Fruit fly (Drosophila melanogaster) Kc167 (cell line): ENCODE results near the gene COX6CL.

ENCODE experiments used
- Myc ChIP-seq: fragments of >200 bp; optimal IDR thresholded peaks from 2 replicates; lab custom pipeline; 2017; ENCODE audit warnings: missing external identifiers
- Sin3A ChIP-seq: fragments of >200 bp; optimal IDR thresholded peaks from 2 replicates; lab custom pipeline; 2018; ENCODE audit warnings: missing external identifiers
- h ChIP-seq: fragments of >200 bp; optimal IDR thresholded peaks from 3 replicates; lab custom pipeline; 2018; ENCODE audit warnings: missing external identifiers
- insv ChIP-seq: fragments of >200 bp; optimal IDR thresholded peaks from 3 replicates; lab custom pipeline; 2018; ENCODE audit warnings: missing external identifiers
- psq ChIP-seq: fragments of >200 bp; optimal IDR thresholded peaks from 2 replicates; lab custom pipeline; 2017; ENCODE audit warnings: missing external identifiers
- ttk ChIP-seq: sonication (Bioruptor generic); optimal IDR thresholded peaks from 2 replicates; lab custom pipeline; 2017; ENCODE audit warnings: missing external identifiers

COX6CL gene

DNA sequence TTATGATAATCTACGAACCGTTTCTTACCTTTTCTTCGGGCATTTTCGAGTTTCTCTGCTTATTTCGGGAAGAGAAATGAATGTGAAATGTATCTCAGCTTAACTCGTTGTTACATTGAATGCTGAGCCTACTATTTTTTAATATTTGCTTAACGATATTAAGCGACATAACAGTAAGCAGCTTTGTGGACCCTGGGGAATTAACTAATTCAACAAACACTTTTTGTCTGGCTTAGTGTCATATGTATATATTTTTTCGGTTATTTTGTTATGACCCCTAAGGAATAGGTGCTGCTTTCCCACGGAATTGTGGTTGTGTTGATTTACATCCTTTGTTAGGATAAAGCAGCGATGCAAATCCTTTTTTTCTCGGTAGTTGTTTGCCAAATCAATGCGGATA, at the start of gene COX6CL:
Gene COX6CL, minus strand, starts transcription at position 101 of the 400 bp plus-strand sequence.
- TF ChIP-seq Sin3A (lab: Kevin White, UChicago) = no peak
- no peak for TF ChIP-seq Myc (lab: Kevin White, UChicago)
- TF ChIP-seq h = no peak
- no peak for TF ChIP-seq psq
- TF ChIP-seq insv (lab: Kevin White, UChicago) = no peak
- no peak for TF ChIP-seq ttk (lab: Kevin White, UChicago)

- no peak for TF ChIP-seq Myc (lab: Kevin White, UChicago)
- TF ChIP-seq Sin3A (lab: Kevin White, UChicago) = no peak
- TF ChIP-seq insv (lab: Kevin White, UChicago) = no peak
- no peak for TF ChIP-seq ttk (lab: Kevin White, UChicago)
- no peak for TF ChIP-seq h
- no peak for TF ChIP-seq psq
These were observed 48.5 kb upstream of the COX6CL start for dm6 chr2L:5866791-5867190.

dm6 chr2L:5856786-5857185, 38.5 kb upstream of the COX6CL start:
- TF ChIP-seq h (no peak), Sin3A (lab: Kevin White, UChicago) (no peak), insv (lab: Kevin White, UChicago) (no peak), psq (no peak), Myc (lab: Kevin White, UChicago) (no peak), ttk (lab: Kevin White, UChicago) (no peak)

DNA sequence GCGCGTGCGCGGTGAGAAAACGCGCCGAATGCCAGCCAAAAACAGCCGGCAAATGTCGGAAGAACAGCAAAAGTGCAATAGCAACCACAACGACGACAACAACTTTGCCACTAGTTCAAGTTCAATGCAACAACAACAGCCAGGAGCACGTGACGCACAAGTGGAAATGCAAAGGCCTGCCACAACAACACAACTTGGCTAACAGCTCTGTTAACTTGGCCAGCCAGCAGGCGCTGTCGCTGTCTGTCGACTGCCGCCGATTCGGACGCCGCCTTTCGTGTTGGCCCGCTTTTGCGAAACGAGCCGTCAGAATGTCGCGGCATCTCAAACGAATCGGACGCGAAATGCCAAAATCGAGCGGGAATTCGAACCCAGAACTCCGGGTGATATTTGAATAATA, 5.5 kb upstream of the COX6CL start, which contains the start of gene TrissinR:
Gene TrissinR, plus strand, starts transcription at position 301 of the 400 bp plus-strand sequence.
- TF ChIP-seq ttk (lab: Kevin White, UChicago) (no peak), Myc (lab: Kevin White, UChicago) (no peak), h (no peak), insv (lab: Kevin White, UChicago) (no peak)

- TF ChIP-seq psq (no peak), Sin3A (lab: Kevin White, UChicago) (no peak), Myc (lab: Kevin White, UChicago) (no peak), h (no peak), ttk (lab: Kevin White, UChicago) (no peak), insv (lab: Kevin White, UChicago) (no peak)
These were observed 2.7 kb upstream of the COX6CL start for dm6 chr2L:5820930-5821329.

DNA sequence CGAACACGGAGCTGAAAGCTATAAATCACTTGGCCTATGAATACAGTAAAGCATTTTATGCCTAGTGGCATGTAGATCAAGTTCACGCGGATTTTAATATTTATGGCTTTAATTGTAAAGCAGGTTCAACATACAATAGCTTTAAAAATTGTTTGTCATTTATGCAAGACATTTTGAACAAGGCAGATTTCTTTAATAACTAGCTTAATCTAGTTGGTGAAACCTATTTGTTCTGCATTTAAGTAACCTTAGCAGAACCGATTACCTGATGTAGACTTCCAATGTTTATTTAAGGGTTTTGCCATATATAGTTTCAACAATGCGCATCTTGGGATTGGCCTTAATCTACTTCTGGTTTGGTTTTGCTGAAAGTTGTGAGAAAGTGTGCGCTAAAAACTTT, 7.0 kb downstream of the COX6CL start, which contains the start of gene CG43307:
Gene CG43307, plus strand, starts transcription at position 301 of the 400 bp plus-strand sequence.
- TF ChIP-seq Sin3A (lab: Kevin White, UChicago) = no peak
- no peak for TF ChIP-seq psq
- no peak for TF ChIP-seq h
- TF ChIP-seq insv (lab: Kevin White, UChicago) = no peak
- no peak for TF ChIP-seq Myc (lab: Kevin White, UChicago)
- TF ChIP-seq ttk (lab: Kevin White, UChicago) = no peak

- no peak for TF ChIP-seq insv (lab: Kevin White, UChicago)
- no peak for TF ChIP-seq Myc (lab: Kevin White, UChicago)
- no peak for TF ChIP-seq psq
- TF ChIP-seq ttk (lab: Kevin White, UChicago) = no peak
- no peak for TF ChIP-seq h
- no peak for TF ChIP-seq Sin3A (lab: Kevin White, UChicago)
These were observed 13.0 kb downstream of the COX6CL start, which contains the start of gene CG11034 for dm6 chr2L:5805091-5805817. CG11034 (plus strand) TSS chr2L:5805395.

DNA sequence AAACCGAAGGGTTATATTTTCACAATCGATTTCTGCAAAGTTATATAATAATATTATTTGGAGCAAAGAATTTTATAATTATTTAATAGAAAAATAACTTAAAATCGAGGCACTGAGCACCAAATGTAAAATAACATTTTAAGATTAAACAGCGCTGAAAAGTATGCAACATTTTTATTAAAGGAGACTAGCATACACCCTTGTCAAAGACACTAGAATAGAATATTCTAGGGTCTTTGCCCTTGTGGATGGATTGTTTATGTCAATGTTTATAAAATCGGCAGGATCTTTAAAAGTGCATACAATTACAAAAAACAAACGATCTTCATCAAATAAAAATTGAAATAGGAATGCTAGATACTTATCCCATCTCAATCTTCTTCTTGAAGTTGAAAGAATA, 14.2 kb downstream of the COX6CL start:
- TF ChIP-seq Sin3A (lab: Kevin White, UChicago) (no peak), h (no peak), Myc (lab: Kevin White, UChicago) (no peak), psq (no peak), insv (lab: Kevin White, UChicago) (no peak), ttk (lab: Kevin White, UChicago) (no peak)

- no peak for TF ChIP-seq ttk (lab: Kevin White, UChicago)
- no peak for TF ChIP-seq insv (lab: Kevin White, UChicago)
- TF ChIP-seq Myc (lab: Kevin White, UChicago) = no peak
- no peak for TF ChIP-seq psq
- no peak for TF ChIP-seq h
- no peak for TF ChIP-seq Sin3A (lab: Kevin White, UChicago)
These were observed 16.3 kb downstream of the COX6CL start, which contains the start of the genes CG14005 and CG7239 for dm6 chr2L:5801926-5802325. CG14005 (minus strand) TSS chr2L:5801975. CG7239 (plus strand) TSS chr2L:5802220.

DNA sequence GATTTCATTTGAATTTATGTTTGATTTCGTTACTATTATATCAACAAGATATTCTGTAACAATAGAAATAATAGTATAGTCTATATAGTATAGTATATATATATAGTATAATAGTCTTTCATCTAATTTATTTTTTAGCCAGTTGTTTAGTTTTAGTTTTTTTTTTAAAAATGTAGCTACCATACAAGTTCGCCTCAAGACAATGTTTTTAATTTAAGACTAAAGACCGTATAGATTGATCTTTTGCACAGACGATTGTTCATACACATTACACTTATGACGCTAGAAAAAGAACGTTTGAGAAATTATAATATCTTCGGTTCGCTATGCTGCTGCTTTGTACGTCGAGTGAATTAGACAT, 17.9 kb downstream of the COX6CL start:
- TF ChIP-seq h (no peak), insv (lab: Kevin White, UChicago) (no peak), ttk (lab: Kevin White, UChicago) (no peak), Myc (lab: Kevin White, UChicago) (no peak), Sin3A (lab: Kevin White, UChicago) (no peak), psq (no peak)

DNA sequence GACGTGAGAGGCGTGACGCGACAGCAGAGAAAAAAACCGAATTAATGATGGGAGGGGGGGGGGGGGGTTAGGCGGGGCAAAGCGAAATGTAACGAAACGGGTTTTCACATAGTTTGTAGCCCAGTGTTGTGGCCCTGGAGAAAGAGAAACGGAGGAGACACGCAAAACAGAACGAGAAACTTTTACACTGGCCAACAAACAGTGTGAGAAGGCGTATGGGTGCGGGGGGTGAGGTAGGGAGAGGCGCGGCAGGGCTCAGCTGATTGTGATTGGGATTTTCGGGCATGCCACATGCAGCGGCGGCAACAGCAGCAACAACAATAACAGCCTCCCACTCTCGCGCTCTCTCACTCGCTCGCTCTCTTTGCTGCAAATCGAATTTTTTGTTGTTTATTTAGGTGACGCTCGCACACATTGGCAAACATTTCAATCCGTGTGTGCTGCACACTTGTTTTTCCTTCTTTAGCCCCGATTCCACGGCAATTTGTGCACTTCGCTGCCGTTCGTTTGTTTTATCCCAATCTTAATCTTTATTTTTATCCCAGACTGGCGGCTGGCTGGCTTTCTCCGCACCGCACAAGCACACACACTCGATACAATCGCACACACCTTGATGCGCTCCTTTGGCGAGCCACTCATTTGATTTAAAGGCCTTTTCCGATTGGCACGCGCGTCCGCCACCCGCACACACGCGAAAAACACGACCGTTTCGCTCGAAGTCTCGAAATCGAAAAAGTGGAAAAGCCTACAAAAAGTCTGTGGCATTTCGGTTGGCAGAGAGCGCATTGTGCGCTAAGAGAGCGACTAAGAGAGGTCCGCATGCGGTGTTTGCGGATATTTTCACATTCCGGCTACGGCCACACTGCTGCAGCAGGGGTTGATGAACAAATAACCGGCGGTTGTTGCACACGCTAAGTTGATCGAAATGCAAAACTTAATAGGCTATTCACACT, 18.5 kb downstream of the COX6CL start, which contains the start of gene CG9171:
Gene CG9171, minus strand, starts transcription at position 819 of the 953 bp plus-strand sequence.
- no peak for TF ChIP-seq Myc (lab: Kevin White, UChicago)
- no peak for TF ChIP-seq insv (lab: Kevin White, UChicago)
- TF ChIP-seq psq = no peak
- no peak for TF ChIP-seq Sin3A (lab: Kevin White, UChicago)
- no peak for TF ChIP-seq h
- TF ChIP-seq ttk (lab: Kevin White, UChicago) = no peak
